Worm (Caenorhabditis elegans): Measurements from ENCODE around the gene pab-2.

pab-2 gene

DNA sequence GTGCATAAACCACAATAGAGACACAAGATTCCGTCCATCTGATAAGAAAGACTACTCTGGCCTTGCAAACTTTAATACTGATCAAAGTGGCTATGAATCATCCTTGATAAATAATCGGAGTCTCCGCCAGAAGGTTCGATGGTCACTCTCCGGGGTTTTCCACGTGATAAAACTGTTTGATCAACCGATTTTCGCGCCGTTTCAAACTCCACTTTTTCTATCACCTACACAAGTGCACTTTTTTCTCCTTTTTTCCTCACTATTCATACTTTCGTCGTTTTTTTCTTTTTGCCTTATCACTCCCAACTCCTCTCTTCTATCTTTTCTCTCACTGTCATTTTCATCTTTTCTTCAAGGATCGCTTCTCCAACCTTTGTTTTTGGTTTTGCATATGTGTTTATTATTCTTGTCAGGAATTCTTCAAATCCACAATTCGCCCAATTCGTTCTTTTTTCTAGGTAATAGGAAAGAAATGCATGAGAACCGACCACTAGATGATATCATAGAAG, 1.5 kb upstream of the pab-2 start, which contains the start of gene F18H3.4 (continued):
- peak; percentile 91 for TF ChIP-seq nhr-48 (tag; optimal IDR thresholded peaks at IDR 0.05)
- no peak for TF ChIP-seq unc-130 (GFP tag; optimal IDR thresholded peaks at IDR 0.05)
- TF ChIP-seq lin-15B (tag; optimal IDR thresholded peaks at IDR 0.05) = no peak
- TF ChIP-seq nhr-237 (tag; optimal IDR thresholded peaks at IDR 0.05) = no peak
- TF ChIP-seq gei-8 (GFP tag; optimal IDR thresholded peaks at IDR 0.05) = peak; percentile 29
- TF ChIP-seq jun-1 (tag; optimal IDR thresholded peaks at IDR 0.05) = peak; percentile 48
- TF ChIP-seq zip-2 (tag; optimal IDR thresholded peaks at IDR 0.05) = peak; percentile 31
- TF ChIP-seq hmg-1.1 (GFP tag; IDR thresholded peaks at IDR 0.05) = 0 out of 2 replicates have a peak, but pooled peaks have one; percentile 19
- TF ChIP-seq ceh-44 (GFP tag; IDR thresholded peaks at IDR 0.05) = no peak
- peak in 1 of 2 experiments; percentile 60 for TF ChIP-seq lsy-2 (tag; optimal IDR thresholded peaks at IDR 0.05)
- no peak for TF ChIP-seq ceh-82 (tag; optimal IDR thresholded peaks at IDR 0.05)
- TF ChIP-seq egl-27 (tag; optimal IDR thresholded peaks at IDR 0.05) = no peak
- TF ChIP-seq madf-5 (GFP tag; IDR thresholded peaks at IDR 0.05) = no peak
- peak; percentile 43 for TF ChIP-seq mes-2 (tag; optimal IDR thresholded peaks at IDR 0.05; ENCODE audit: poor library complexity, severe bottlenecking)
- no peak for TF ChIP-seq ceh-32 (tag; optimal IDR thresholded peaks at IDR 0.05; ENCODE audit: poor library complexity)
- 0 out of 2 replicates have a peak, but pooled peaks have one; percentile 20 for TF ChIP-seq pha-4 (GFP tag; IDR thresholded peaks at IDR 0.05)
- peak; percentile 30 for TF ChIP-seq pha-4 (tag; optimal IDR thresholded peaks at IDR 0.05)

DNA sequence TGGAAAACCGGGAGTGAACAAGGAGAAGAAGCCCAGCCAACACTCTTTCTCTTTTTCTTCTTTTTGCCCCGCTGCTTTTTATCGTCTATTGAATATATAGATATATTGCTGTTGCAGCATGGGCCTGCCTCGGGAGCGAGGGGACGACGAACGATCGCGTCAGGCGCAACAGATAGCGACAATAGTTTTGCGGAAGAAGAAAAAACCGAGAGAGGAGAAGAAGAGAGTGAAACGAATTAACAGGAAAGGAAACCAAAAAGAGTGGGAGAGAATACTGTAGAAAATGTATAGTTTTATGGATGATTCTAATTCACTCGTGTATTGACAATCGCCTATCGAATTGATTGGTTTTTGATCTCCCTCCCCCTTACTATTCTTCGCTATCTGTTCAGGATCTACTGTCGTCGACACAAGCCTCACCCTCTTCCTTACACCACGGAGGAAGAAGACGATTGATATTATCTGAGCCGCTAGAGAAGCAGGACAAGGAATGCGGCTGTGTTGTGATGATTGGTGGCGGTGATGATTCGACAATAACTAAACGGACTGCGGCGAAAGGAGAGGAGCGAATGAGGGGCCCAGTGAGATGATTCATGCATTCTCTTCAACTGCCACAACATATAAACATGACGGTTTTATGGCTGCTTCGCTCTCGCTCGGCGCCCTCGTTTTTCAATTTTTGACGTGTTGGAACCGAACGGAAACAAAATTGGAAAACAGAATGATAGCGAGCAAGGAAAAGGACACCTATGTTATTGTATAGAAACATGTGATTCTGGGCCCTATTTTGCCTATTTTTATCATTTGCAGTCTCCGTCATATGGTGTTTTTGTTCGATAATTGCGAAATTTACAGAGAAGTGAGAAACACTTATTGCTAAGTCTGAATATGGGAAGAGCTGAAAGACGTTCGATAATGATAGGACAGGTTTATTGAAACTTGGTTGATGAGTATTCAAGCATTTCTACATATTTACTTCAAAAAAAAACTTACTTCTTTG, 696 bp downstream of the pab-2 start:
- TF ChIP-seq daf-16 (GFP tag; optimal IDR thresholded peaks at IDR 0.05) = no peak
- TF ChIP-seq daf-16 (tag; optimal IDR thresholded peaks at IDR 0.05) = peak; percentile 18
- no peak for TF ChIP-seq ces-1 (GFP tag; optimal IDR thresholded peaks at IDR 0.05)
- peak; percentile 15 for TF ChIP-seq pqm-1 (tag; optimal IDR thresholded peaks at IDR 0.05)
- no peak for TF ChIP-seq set-16 (GFP tag; IDR thresholded peaks at IDR 0.05)
- no peak for TF ChIP-seq skn-1 (tag; optimal IDR thresholded peaks at IDR 0.05)
- peak; percentile 40 for TF ChIP-seq nhr-28 (tag; optimal IDR thresholded peaks at IDR 0.05)
- TF ChIP-seq mxl-3 (GFP tag; optimal IDR thresholded peaks at IDR 0.05) = peak; percentile 10
- peak; percentile 44 for TF ChIP-seq dve-1 (tag; optimal IDR thresholded peaks at IDR 0.05; ENCODE audit: insufficient read depth)
- 0 out of 2 replicates have a peak, but pooled peaks have one; percentile 6 for TF ChIP-seq tra-1 (GFP tag; IDR thresholded peaks at IDR 0.05)
- peak in 1 of 2 experiments; percentile 16 for TF ChIP-seq mdl-1 (tag; optimal IDR thresholded peaks at IDR 0.05)
- peak; percentile 49 for TF ChIP-seq hlh-11 (tag; optimal IDR thresholded peaks at IDR 0.05)
- peak; percentile 58 for TF ChIP-seq hlh-30 (tag; optimal IDR thresholded peaks at IDR 0.05; ENCODE audit: insufficient read depth)
- peak; percentile 56 for TF ChIP-seq aha-1 (tag)
- TF ChIP-seq lin-1 (GFP tag; IDR thresholded peaks at IDR 0.05) = no peak
- TF ChIP-seq unc-62 (GFP tag; optimal IDR thresholded peaks at IDR 0.05 in 1 of 2) = peak in 1 of 2 experiments; percentile 68
- TF ChIP-seq unc-62 (tag; optimal IDR thresholded peaks at IDR 0.05) = no peak
- peak in 1 of 2 experiments; percentile 4 for TF ChIP-seq lsy-2 (tag; optimal IDR thresholded peaks at IDR 0.05)
- no peak for TF ChIP-seq nhr-102 (tag; optimal IDR thresholded peaks at IDR 0.05)
- TF ChIP-seq dmd-6 (GFP tag; IDR thresholded peaks at IDR 0.05) = peak; percentile 40
- TF ChIP-seq nhr-77 (tag; optimal IDR thresholded peaks at IDR 0.05) = peak; percentile 6

DNA sequence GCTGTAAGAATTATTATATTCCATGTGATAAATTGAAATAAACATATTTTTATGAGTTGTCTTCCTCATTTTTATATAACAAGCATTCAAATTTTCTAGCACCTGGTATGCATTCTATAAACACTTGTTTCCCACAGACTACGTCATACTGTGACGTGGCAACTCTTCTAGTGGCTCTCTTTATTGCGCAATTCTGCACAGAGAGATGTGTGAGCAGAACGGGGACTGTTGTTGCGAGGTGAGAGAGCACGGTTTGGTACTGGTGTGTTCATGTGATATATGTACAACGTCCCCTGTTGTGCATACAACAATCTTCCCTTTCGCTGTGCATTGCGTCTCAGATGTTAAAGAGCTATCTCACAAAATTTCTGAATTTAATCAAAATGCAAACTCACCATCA, 2.1 kb downstream of the pab-2 start:
- no peak for TF ChIP-seq spr-3 (GFP tag; optimal IDR thresholded peaks at IDR 0.05)
- TF ChIP-seq aha-1 (tag) = peak; percentile 67
